Fruit fly (Drosophila melanogaster) whole organism, pupa: Measurements from ENCODE around the gene CG7126.

Source experiments
- CG10348 ChIP-seq: fragments of 200-800 bp; sonication (Bioruptor generic); IDR thresholded peaks from 2 replicates; pipeline ENCODE4 v1.3.6; 2022; ENCODE audit warnings: missing biosample characterization, missing genetic modification characterization
- CG12605 ChIP-seq: fragments of 200-800 bp; sonication (Bioruptor generic); IDR thresholded peaks from 2 replicates; pipeline ENCODE4 v1.3.6; 2022; ENCODE audit warnings: missing biosample characterization, missing genetic modification characterization
- CG13204 ChIP-seq: fragments of 200-800 bp; sonication (Bioruptor generic); optimal IDR thresholded peaks from 2 replicates; lab custom pipeline; 2018; ENCODE audit warnings: missing biosample characterization, mild to moderate bottlenecking, missing genetic modification characterization, moderate library complexity
- CG14655 ChIP-seq: fragments of 200-800 bp; sonication (Bioruptor generic); optimal IDR thresholded peaks from 3 replicates; lab custom pipeline; 2017; ENCODE audit warnings: mild to moderate bottlenecking, missing biosample characterization, missing genetic modification reagents, missing genetic modification characterization
- CG15710 ChIP-seq: fragments of 200-800 bp; sonication (Bioruptor generic); optimal IDR thresholded peaks from 2 replicates; lab custom pipeline; 2018; ENCODE audit warnings: missing biosample characterization, mild to moderate bottlenecking, missing genetic modification characterization, moderate library complexity
- CG17806 ChIP-seq: fragments of 200-800 bp; sonication (Bioruptor generic); optimal IDR thresholded peaks from 2 replicates; lab custom pipeline; 2018; ENCODE audit warnings: missing biosample characterization, mild to moderate bottlenecking, missing genetic modification characterization, moderate library complexity
- CG32121 ChIP-seq: fragments of 200-800 bp; sonication (Bioruptor generic); IDR thresholded peaks from 2 replicates; pipeline ENCODE4 v1.3.6; 2022; ENCODE audit warnings: missing biosample characterization, missing genetic modification characterization
- CG34367 ChIP-seq: fragments of 200-800 bp; sonication (Bioruptor generic); optimal IDR thresholded peaks from 2 replicates; lab custom pipeline; 2018; ENCODE audit warnings: missing biosample characterization, mild to moderate bottlenecking, missing genetic modification characterization
- CG4496 ChIP-seq: fragments of 200-800 bp; sonication (Bioruptor generic); IDR thresholded peaks from 3 replicates; pipeline ENCODE4 v1.3.6; 2022; ENCODE audit warnings: missing biosample characterization, missing genetic modification characterization
- CG8159 ChIP-seq: fragments of 200-800 bp; sonication (Bioruptor generic); optimal IDR thresholded peaks from 3 replicates; lab custom pipeline; 2018; ENCODE audit warnings: missing biosample characterization, mild to moderate bottlenecking, missing genetic modification characterization, moderate library complexity
- CG8301 ChIP-seq: fragments of 200-800 bp; sonication (Bioruptor generic); optimal IDR thresholded peaks from 2 replicates; lab custom pipeline; 2018; ENCODE audit warnings: missing biosample characterization, mild to moderate bottlenecking, missing genetic modification characterization
- CG9948 ChIP-seq: fragments of 200-800 bp; sonication (Bioruptor generic); optimal IDR thresholded peaks from 2 replicates; lab custom pipeline; 2018; ENCODE audit warnings: missing biosample characterization, mild to moderate bottlenecking, missing genetic modification characterization, moderate library complexity
- D1 ChIP-seq: fragments of 200-800 bp; sonication (Bioruptor generic); optimal IDR thresholded peaks from 2 replicates; lab custom pipeline; 2018; ENCODE audit warnings: missing biosample characterization, mild to moderate bottlenecking, missing genetic modification characterization, moderate library complexity
- EcR ChIP-seq: fragments of 200-800 bp; sonication (Bioruptor generic); optimal IDR thresholded peaks from 3 replicates; lab custom pipeline; 2019; ENCODE audit warnings: missing biosample characterization, missing genetic modification characterization, mild to moderate bottlenecking, moderate library complexity, missing genetic modification reagents
- Ets98B ChIP-seq: fragments of 200-800 bp; sonication (Bioruptor generic); IDR thresholded peaks from 2 replicates; pipeline ENCODE4 v1.3.6; 2022; ENCODE audit warnings: missing biosample characterization, missing genetic modification characterization
- Pif1A ChIP-seq: fragments of 200-800 bp; sonication (Bioruptor generic); optimal IDR thresholded peaks from 3 replicates; lab custom pipeline; 2016; ENCODE audit warnings: missing biosample characterization, missing genetic modification characterization
- Pif1B ChIP-seq: fragments of 200-800 bp; sonication (Bioruptor generic); optimal IDR thresholded peaks from 3 replicates; lab custom pipeline; 2016; ENCODE audit warnings: missing biosample characterization, missing genetic modification characterization
- Snoo ChIP-seq: fragments of 200-800 bp; sonication (Bioruptor generic); optimal IDR thresholded peaks from 3 replicates; lab custom pipeline; 2017; ENCODE audit warnings: missing biosample characterization, mild to moderate bottlenecking, missing genetic modification characterization, inconsistent platforms
- fd96Ca ChIP-seq: fragments of 200-800 bp; sonication (Bioruptor generic); IDR thresholded peaks from 3 replicates; pipeline ENCODE4 v1.3.6; 2022; ENCODE audit warnings: missing biosample characterization, missing genetic modification characterization
- gl ChIP-seq: fragments of 200-800 bp; sonication (Bioruptor generic); optimal IDR thresholded peaks from 2 replicates; lab custom pipeline; 2018; ENCODE audit warnings: missing biosample characterization, mild to moderate bottlenecking, missing genetic modification characterization
- rn ChIP-seq: fragments of 200-800 bp; sonication (Bioruptor generic); IDR thresholded peaks from 2 replicates; pipeline ENCODE4 v1.3.6; 2022; ENCODE audit warnings: missing biosample characterization, missing genetic modification characterization

The CG7126 gene

dm6 chr3R:18298298-18298899, 4.2 kb downstream of the CG7126 start:
- no peak for TF ChIP-seq CG9948 (tag; lab: Kevin White, UChicago)
- TF ChIP-seq CG32121 (GFP tag; lab: Robert Waterston, UW): peak; percentile 63; the same call in 1 of the 2 replicates
- TF ChIP-seq CG34367 (tag; lab: Kevin White, UChicago): no peak
- no peak for TF ChIP-seq gl (tag; lab: Kevin White, UChicago)
- no peak for TF ChIP-seq D1 (tag; lab: Kevin White, UChicago)
- peak; percentile 74 for TF ChIP-seq Pif1B (GFP tag; lab: Kevin White, UChicago)
- no peak for TF ChIP-seq Snoo
- TF ChIP-seq CG8301 (tag; lab: Kevin White, UChicago): no peak
- TF ChIP-seq CG17806 (tag; lab: Kevin White, UChicago): no peak
- TF ChIP-seq CG8159 (tag; lab: Kevin White, UChicago): peak; percentile 75
- no peak for TF ChIP-seq rn (GFP tag; lab: Robert Waterston, UW)
- TF ChIP-seq CG12605 (GFP tag; lab: Robert Waterston, UW): 0 out of 2 replicates have a peak, but pooled peaks have one; percentile 18
- peak; percentile 64 for TF ChIP-seq EcR (GFP tag; lab: Kevin White, UChicago)
- TF ChIP-seq CG10348 (GFP tag; lab: Robert Waterston, UW): no peak
- no peak; the same call in 1 of the 3 replicates for TF ChIP-seq fd96Ca (GFP tag; lab: Robert Waterston, UW)
- TF ChIP-seq CG15710 (tag; lab: Kevin White, UChicago): peak; percentile 2
- peak; percentile 9 for TF ChIP-seq Pif1A
- peak; percentile 42; the same call in 1 of the 3 replicates for TF ChIP-seq CG4496 (GFP tag; lab: Robert Waterston, UW)
- peak; percentile 61 for TF ChIP-seq CG13204 (GFP tag; lab: Kevin White, UChicago)
- TF ChIP-seq Ets98B: peak; percentile 70
- TF ChIP-seq, all 21 proteins: peak for 10

dm6 chr3R:18297444-18298297, 5.0 kb downstream of the CG7126 start:
- TF ChIP-seq Ets98B (peak; percentile 58), CG15710 (tag; lab: Kevin White, UChicago) (peak; percentile 34), gl (tag; lab: Kevin White, UChicago) (peak; percentile 7), Pif1A (no peak), CG4496 (GFP tag; lab: Robert Waterston, UW) (peak; percentile 66; the same call in 2 of the 3 replicates), CG8159 (tag; lab: Kevin White, UChicago) (peak; percentile 49), Pif1B (GFP tag; lab: Kevin White, UChicago) (no peak), CG17806 (tag; lab: Kevin White, UChicago) (peak; percentile 13), rn (GFP tag; lab: Robert Waterston, UW) (no peak), CG8301 (tag; lab: Kevin White, UChicago) (peak; percentile 49), CG9948 (tag; lab: Kevin White, UChicago) (peak; percentile 26), fd96Ca (GFP tag; lab: Robert Waterston, UW) (peak; percentile 67; the same call in 2 of the 3 replicates), CG14655 (GFP tag; lab: Kevin White, UChicago) (peak; percentile 61), CG34367 (tag; lab: Kevin White, UChicago) (peak; percentile 38), D1 (tag; lab: Kevin White, UChicago) (no peak), CG32121 (GFP tag; lab: Robert Waterston, UW) (peak; percentile 19; the same call in 1 of the 2 replicates)

dm6 chr3R:18296737-18297136, 5.9 kb downstream of the CG7126 start:
- no peak for TF ChIP-seq CG9948 (tag; lab: Kevin White, UChicago)
- no peak for TF ChIP-seq gl (tag; lab: Kevin White, UChicago)
- TF ChIP-seq CG10348 (GFP tag; lab: Robert Waterston, UW): no peak
- no peak for TF ChIP-seq CG15710 (tag; lab: Kevin White, UChicago)
- TF ChIP-seq CG8301 (tag; lab: Kevin White, UChicago): no peak
- TF ChIP-seq Ets98B: no peak
- TF ChIP-seq CG8159 (tag; lab: Kevin White, UChicago): no peak
- 0 out of 2 replicates have a peak, but pooled peaks have one; percentile 14 for TF ChIP-seq CG32121 (GFP tag; lab: Robert Waterston, UW)
- TF ChIP-seq, all 21 proteins: peak for 1

DNA sequence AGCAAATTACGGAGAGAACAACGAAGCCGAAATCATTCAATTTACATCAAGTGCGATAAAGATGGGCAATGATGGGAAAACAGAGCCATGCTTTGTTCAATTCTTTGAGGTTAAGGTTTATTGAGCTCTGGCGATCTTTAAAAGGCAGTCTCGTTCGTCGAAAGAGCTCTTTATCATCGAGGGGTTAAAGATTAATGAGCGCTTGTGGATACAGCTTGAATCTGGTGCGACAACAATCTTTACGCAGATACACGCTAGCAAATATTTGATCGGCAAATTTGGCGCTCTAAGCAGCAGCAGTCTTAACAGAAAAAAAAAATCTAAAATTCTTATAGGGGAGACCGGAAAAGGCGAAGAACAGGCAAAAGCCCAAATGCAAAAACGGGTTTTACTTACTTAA, 6.6 kb downstream of the CG7126 start:
- no peak for TF ChIP-seq CG14655 (GFP tag; lab: Kevin White, UChicago)
- no peak for TF ChIP-seq D1 (tag; lab: Kevin White, UChicago)
- no peak for TF ChIP-seq CG15710 (tag; lab: Kevin White, UChicago)
- TF ChIP-seq CG9948 (tag; lab: Kevin White, UChicago): no peak
- TF ChIP-seq gl (tag; lab: Kevin White, UChicago): no peak
- TF ChIP-seq Snoo: no peak
- TF ChIP-seq Ets98B: no peak
- no peak for TF ChIP-seq EcR (GFP tag; lab: Kevin White, UChicago)
- TF ChIP-seq CG8301 (tag; lab: Kevin White, UChicago): no peak
- TF ChIP-seq CG32121 (GFP tag; lab: Robert Waterston, UW): no peak
- no peak for TF ChIP-seq CG12605 (GFP tag; lab: Robert Waterston, UW)
- no peak for TF ChIP-seq fd96Ca (GFP tag; lab: Robert Waterston, UW)
- no peak for TF ChIP-seq CG10348 (GFP tag; lab: Robert Waterston, UW)
- no peak for TF ChIP-seq CG8159 (tag; lab: Kevin White, UChicago)
- TF ChIP-seq Pif1B (GFP tag; lab: Kevin White, UChicago): no peak
- no peak for TF ChIP-seq Pif1A
